Fruit fly (Drosophila melanogaster): Measurements from ENCODE around the gene CG32109.

The CG32109 gene

dm6 chr3L:12701335-12701734, 43.8 kb upstream of the CG32109 start (continued):
- TF ChIP-seq CG2120 (GFP tag; optimal IDR thresholded peaks at IDR 0.05): no peak
- TF ChIP-seq CG4820 (GFP tag; optimal IDR thresholded peaks at IDR 0.05): no peak
- TF ChIP-seq danr (GFP tag; IDR thresholded peaks at IDR 0.05): no peak
- no peak for TF ChIP-seq Hmr (GFP tag; optimal IDR thresholded peaks at IDR 0.05)
- TF ChIP-seq Sin3A (optimal IDR thresholded peaks at IDR 0.05): no peak
- TF ChIP-seq mirr (GFP tag; optimal IDR thresholded peaks at IDR 0.05): no peak
- TF ChIP-seq cato (GFP tag; optimal IDR thresholded peaks at IDR 0.05; ENCODE audit: borderline replicate concordance): no peak
- peak; percentile 29 for TF ChIP-seq CG12391 (tag; optimal IDR thresholded peaks at IDR 0.05)
- no peak for TF ChIP-seq CG30403 (GFP tag; optimal IDR thresholded peaks at IDR 0.05)
- TF ChIP-seq Xrp1 (GFP tag; IDR thresholded peaks at IDR 0.05): peak; percentile 8; the same call in 1 of the 2 replicates
- no peak for TF ChIP-seq CG1233 (GFP tag; optimal IDR thresholded peaks at IDR 0.05)
- no peak for TF ChIP-seq Ssrp (tag; optimal IDR thresholded peaks at IDR 0.05)
- peak; percentile 39 for TF ChIP-seq CG18262 (tag; optimal IDR thresholded peaks at IDR 0.05)
- no peak for TF ChIP-seq her (GFP tag; optimal IDR thresholded peaks at IDR 0.05)
- TF ChIP-seq Lpt (GFP tag; optimal IDR thresholded peaks at IDR 0.05): no peak
- no peak for TF ChIP-seq Abd-B (GFP tag; optimal IDR thresholded peaks at IDR 0.05)
- TF ChIP-seq gem (tag; optimal IDR thresholded peaks at IDR 0.05): peak; percentile 28
- TF ChIP-seq CG18011 (GFP tag; optimal IDR thresholded peaks at IDR 0.05): no peak
- TF ChIP-seq lola (GFP tag; optimal IDR thresholded peaks at IDR 0.05): peak in 1 of 3 experiments; percentile 12
- TF ChIP-seq CG2875 (GFP tag; optimal IDR thresholded peaks at IDR 0.05): peak; percentile 20
- TF ChIP-seq fu2 (GFP tag; optimal IDR thresholded peaks at IDR 0.05): no peak
- no peak for TF ChIP-seq Opbp (GFP tag; IDR thresholded peaks at IDR 0.05; ENCODE audit: partially characterized antibody)
- no peak for TF ChIP-seq CG4707 (GFP tag; optimal IDR thresholded peaks at IDR 0.05)
- no peak for TF ChIP-seq CG17912 (GFP tag; optimal IDR thresholded peaks at IDR 0.05)
- TF ChIP-seq Poxn (GFP tag; IDR thresholded peaks at IDR 0.05): no peak
- no peak for TF ChIP-seq CG14965 (GFP tag; optimal IDR thresholded peaks at IDR 0.05; ENCODE audit: borderline replicate concordance)
- TF ChIP-seq tup (GFP tag; optimal IDR thresholded peaks at IDR 0.05): no peak
- TF ChIP-seq CG2712 (tag; optimal IDR thresholded peaks at IDR 0.05): peak; percentile 36
- no peak for TF ChIP-seq sc (optimal IDR thresholded peaks at IDR 0.05)
- TF ChIP-seq sc (GFP tag; optimal IDR thresholded peaks at IDR 0.05): no peak
- no peak for TF ChIP-seq nau (GFP tag; optimal IDR thresholded peaks at IDR 0.05)
- no peak for TF ChIP-seq Mrtf (GFP tag; IDR thresholded peaks at IDR 0.05)
- TF ChIP-seq sens (GFP tag): peak; percentile 17
- TF ChIP-seq CG3163 (GFP tag; optimal IDR thresholded peaks at IDR 0.05): no peak
- TF ChIP-seq Xbp1 (GFP tag; optimal IDR thresholded peaks at IDR 0.05): peak; percentile 3
- TF ChIP-seq disco-r (GFP tag; optimal IDR thresholded peaks at IDR 0.05): no peak
- no peak for TF ChIP-seq Deaf1 (tag; optimal IDR thresholded peaks at IDR 0.05)
- TF ChIP-seq CG11504 (tag; optimal IDR thresholded peaks at IDR 0.05): no peak
- TF ChIP-seq Adf1 (GFP tag; IDR thresholded peaks at IDR 0.05): no peak
- TF ChIP-seq bowl (GFP tag; IDR thresholded peaks at IDR 0.05): no peak
- TF ChIP-seq CG1603 (tag; optimal IDR thresholded peaks at IDR 0.05): no peak
- TF ChIP-seq CG6765 (GFP tag; optimal IDR thresholded peaks at IDR 0.05): no peak
- no peak for TF ChIP-seq hbn (GFP tag; IDR thresholded peaks at IDR 0.05; ENCODE audit: partially characterized antibody)
- no peak for TF ChIP-seq unpg (GFP tag; optimal IDR thresholded peaks at IDR 0.05)
- TF ChIP-seq aop (GFP tag; IDR thresholded peaks at IDR 0.05): no peak
- TF ChIP-seq CG7556 (GFP tag; optimal IDR thresholded peaks at IDR 0.05): no peak
- TF ChIP-seq wek (GFP tag; optimal IDR thresholded peaks at IDR 0.05): no peak
- TF ChIP-seq cas (GFP tag; IDR thresholded peaks at IDR 0.05): no peak
- peak; percentile 25; the same call in 1 of the 3 replicates for TF ChIP-seq row (GFP tag; IDR thresholded peaks at IDR 0.05)
- TF ChIP-seq so (GFP tag; IDR thresholded peaks at IDR 0.05): no peak
- no peak for TF ChIP-seq BtbVII (GFP tag; optimal IDR thresholded peaks at IDR 0.05)
- no peak for TF ChIP-seq slp2 (GFP tag; optimal IDR thresholded peaks at IDR 0.05)
